Fruit fly (Drosophila melanogaster) whole organism, adult: ENCODE measurements around the gene CG12177.

ENCODE experiments used
- CG11617 ChIP-seq: fragments of 200-800 bp; sonication (Bioruptor generic); optimal IDR thresholded peaks from 2 replicates; lab custom pipeline; 2017; ENCODE audit warnings: mild to moderate bottlenecking, missing biosample characterization, missing genetic modification reagents, missing genetic modification characterization
- CG12768 ChIP-seq: fragments of 200-800 bp; sonication (Bioruptor generic); optimal IDR thresholded peaks from 2 replicates; lab custom pipeline; 2017; ENCODE audit warnings: missing biosample characterization, missing genetic modification characterization, mild to moderate bottlenecking, moderate library complexity, missing genetic modification reagents
- CG14711 ChIP-seq: fragments of 200-800 bp; sonication (Bioruptor generic); optimal IDR thresholded peaks from 2 replicates; lab custom pipeline; 2018; ENCODE audit warnings: missing biosample characterization, mild to moderate bottlenecking, missing genetic modification characterization, moderate library complexity
- CG1620 ChIP-seq: fragments of 200-800 bp; sonication (Bioruptor generic); optimal IDR thresholded peaks from 2 replicates; lab custom pipeline; 2016; ENCODE audit warnings: missing biosample characterization, missing genetic modification characterization
- CG33017 ChIP-seq: fragments of 200-800 bp; sonication (Bioruptor generic); optimal IDR thresholded peaks from 2 replicates; lab custom pipeline; 2018; ENCODE audit warnings: missing biosample characterization, mild to moderate bottlenecking, missing genetic modification characterization, moderate library complexity
- CG5204 ChIP-seq: fragments of 200-800 bp; sonication (Bioruptor generic); optimal IDR thresholded peaks from 2 replicates; lab custom pipeline; 2016; ENCODE audit warnings: missing biosample characterization, missing genetic modification characterization
- CG7045 ChIP-seq: fragments of 200-800 bp; sonication (Bioruptor generic); optimal IDR thresholded peaks from 2 replicates; lab custom pipeline; 2017; ENCODE audit warnings: missing biosample characterization, mild to moderate bottlenecking, missing genetic modification characterization
- CG7101 ChIP-seq: fragments of 200-800 bp; sonication (Bioruptor generic); optimal IDR thresholded peaks from 2 replicates; lab custom pipeline; 2018; ENCODE audit warnings: missing biosample characterization, mild to moderate bottlenecking, missing genetic modification characterization, moderate library complexity
- Clk ChIP-seq: fragments of 200-800 bp; sonication (Bioruptor generic); optimal IDR thresholded peaks from 2 replicates; lab custom pipeline; 2017; ENCODE audit warnings: missing biosample characterization, missing genetic modification characterization
- Crg-1 ChIP-seq: fragments of 200-800 bp; sonication (Bioruptor generic); optimal IDR thresholded peaks from 2 replicates; lab custom pipeline; 2016; ENCODE audit warnings: missing biosample characterization, missing genetic modification characterization
- Hr96 ChIP-seq: fragments of 200-800 bp; sonication (Bioruptor generic); optimal IDR thresholded peaks from 2 replicates; lab custom pipeline; 2016; ENCODE audit warnings: missing biosample characterization, missing genetic modification characterization
- Mnt ChIP-seq: fragments of 200-800 bp; sonication (Bioruptor generic); optimal IDR thresholded peaks from 2 replicates; lab custom pipeline; 2016; ENCODE audit warnings: missing biosample characterization, mild to moderate bottlenecking, missing genetic modification characterization
- bab1 ChIP-seq: fragments of 200-800 bp; sonication (Bioruptor generic); optimal IDR thresholded peaks from 3 replicates; lab custom pipeline; 2019; ENCODE audit warnings: missing biosample characterization, mild to moderate bottlenecking, missing genetic modification characterization, moderate library complexity
- cic ChIP-seq: fragments of 200-800 bp; sonication (Bioruptor generic); optimal IDR thresholded peaks from 2 replicates; lab custom pipeline; 2017; ENCODE audit warnings: missing biosample characterization, mild to moderate bottlenecking, missing genetic modification characterization, moderate library complexity
- cnc ChIP-seq, 2 experiments: fragments of >200 bp; optimal IDR thresholded peaks; 2 replicates each; lab custom pipeline; 2017
- kay ChIP-seq: fragments of 200-800 bp; sonication (Bioruptor generic); peaks from one replicate; lab custom pipeline; 2016; ENCODE audit warnings: missing biosample characterization, missing genetic modification characterization, borderline replicate concordance
- ovo ChIP-seq: fragments of 200-800 bp; sonication (Bioruptor generic); optimal IDR thresholded peaks from 2 replicates; lab custom pipeline; 2016; ENCODE audit warnings: missing biosample characterization, missing genetic modification characterization
- pad ChIP-seq: fragments of 200-800 bp; sonication (Bioruptor generic); optimal IDR thresholded peaks from 3 replicates; lab custom pipeline; 2017; ENCODE audit warnings: missing biosample characterization, missing genetic modification characterization, mild to moderate bottlenecking, moderate library complexity, missing genetic modification reagents
- tj ChIP-seq: fragments of 200-800 bp; sonication (Bioruptor generic); optimal IDR thresholded peaks from 3 replicates; lab custom pipeline; 2017; ENCODE audit warnings: missing biosample characterization, mild to moderate bottlenecking, missing genetic modification characterization, moderate library complexity
- toe ChIP-seq: fragments of 200-800 bp; sonication (Bioruptor generic); optimal IDR thresholded peaks from 2 replicates; lab custom pipeline; 2016; ENCODE audit warnings: missing biosample characterization, missing genetic modification characterization

Gene CG12177

dm6 chrX:13677970-13678490, 2.3 kb downstream of the CG12177 start:
- peak; percentile 16 for TF ChIP-seq cic (GFP tag; lab: Kevin White, UChicago)
- peak; percentile 49 for TF ChIP-seq Mnt (GFP tag; lab: Kevin White, UChicago)
- no peak for TF ChIP-seq CG7101
- no peak for TF ChIP-seq ovo

DNA sequence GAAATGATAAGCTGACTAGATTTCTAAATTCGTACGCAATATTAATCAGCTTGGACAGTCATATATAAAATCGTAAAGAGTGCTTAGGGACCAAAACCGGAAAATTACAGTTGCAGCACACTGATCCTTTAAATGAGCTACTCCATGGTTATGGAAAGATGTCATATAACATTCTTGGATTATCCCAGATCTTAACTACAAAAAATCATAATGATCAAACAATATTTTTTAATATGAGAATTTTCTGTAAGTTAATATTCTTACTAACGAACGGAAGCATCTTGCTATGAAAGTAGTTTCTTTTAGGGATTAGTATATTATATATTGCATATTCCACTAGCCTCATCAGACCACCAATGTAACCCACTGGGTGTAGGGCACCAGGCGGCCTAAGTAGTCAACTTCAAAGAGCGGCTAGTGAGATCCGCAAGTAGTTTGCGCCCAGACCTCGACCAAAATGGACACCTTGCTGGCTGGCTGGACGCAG, 3.8 kb downstream of the CG12177 start, which contains the start of gene CG11162:
Gene CG11162, plus strand, starts transcription at position 437 of the 487 bp plus-strand sequence.
- TF ChIP-seq CG7045 (GFP tag; lab: Kevin White, UChicago) (no peak), Hr96 (no peak), cnc (optimal IDR thresholded peaks at IDR 0.05; lab: Kevin White, UChicago) (no peak), kay (no peak), toe (GFP tag; lab: Kevin White, UChicago) (no peak), cic (GFP tag; lab: Kevin White, UChicago) (no peak), tj (no peak), pad (GFP tag; lab: Kevin White, UChicago) (peak; percentile 19), CG14711 (tag; lab: Kevin White, UChicago) (peak; percentile 27), Clk (no peak), CG1620 (no peak), Mnt (GFP tag; lab: Kevin White, UChicago) (no peak), bab1 (GFP tag; lab: Kevin White, UChicago) (no peak), CG33017 (tag; lab: Kevin White, UChicago) (no peak), ovo (no peak), CG11617 (GFP tag; lab: Kevin White, UChicago) (peak; percentile 8), CG7101 (peak; percentile 53), CG5204 (GFP tag; lab: Kevin White, UChicago) (no peak), Crg-1 (GFP tag; lab: Kevin White, UChicago) (no peak), CG12768 (no peak)

- no peak for TF ChIP-seq cic (GFP tag; lab: Kevin White, UChicago)
- TF ChIP-seq ovo, result no peak
- TF ChIP-seq toe (GFP tag; lab: Kevin White, UChicago), result no peak
- TF ChIP-seq CG5204 (GFP tag; lab: Kevin White, UChicago), result no peak
- no peak for TF ChIP-seq CG7045 (GFP tag; lab: Kevin White, UChicago)
- TF ChIP-seq Hr96, result no peak
- TF ChIP-seq tj, result no peak
- TF ChIP-seq Clk, result no peak
These were observed 9.9 kb downstream of the CG12177 start for dm6 chrX:13670329-13670847.

DNA sequence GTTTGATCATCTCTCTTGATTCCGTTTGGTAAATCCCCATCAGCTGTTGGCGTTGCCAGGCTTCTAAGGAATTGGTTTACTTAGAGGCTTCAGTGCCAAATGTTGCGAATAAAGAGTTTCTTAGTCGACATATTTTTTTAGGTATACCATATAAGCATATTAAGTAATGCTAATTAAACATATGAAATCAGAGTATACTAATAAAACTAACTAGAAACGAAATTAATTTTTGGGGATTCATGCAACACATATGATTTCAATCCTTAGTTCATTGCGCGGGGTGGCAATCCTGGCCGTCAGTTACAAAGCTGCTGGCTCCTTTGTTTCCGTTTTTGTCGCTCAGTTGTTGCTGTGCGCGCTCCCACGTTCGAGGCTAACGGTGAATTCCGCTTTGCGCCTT, 10.9 kb downstream of the CG12177 start, which contains the start of gene CG15760:
Gene CG15760, plus strand, starts transcription at position 334 of the 400 bp plus-strand sequence.
- TF ChIP-seq cic (GFP tag; lab: Kevin White, UChicago), result no peak
- no peak for TF ChIP-seq CG12768
- TF ChIP-seq CG7101, result peak; percentile 0
- no peak for TF ChIP-seq pad (GFP tag; lab: Kevin White, UChicago)
- no peak for TF ChIP-seq Hr96
- no peak for TF ChIP-seq CG33017 (tag; lab: Kevin White, UChicago)
- no peak for TF ChIP-seq bab1 (GFP tag; lab: Kevin White, UChicago)
- TF ChIP-seq kay, result no peak
- no peak for TF ChIP-seq Crg-1 (GFP tag; lab: Kevin White, UChicago)
- TF ChIP-seq CG7045 (GFP tag; lab: Kevin White, UChicago), result peak; percentile 2
- no peak for TF ChIP-seq CG11617 (GFP tag; lab: Kevin White, UChicago)
- peak; percentile 34 for TF ChIP-seq CG14711 (tag; lab: Kevin White, UChicago)

DNA sequence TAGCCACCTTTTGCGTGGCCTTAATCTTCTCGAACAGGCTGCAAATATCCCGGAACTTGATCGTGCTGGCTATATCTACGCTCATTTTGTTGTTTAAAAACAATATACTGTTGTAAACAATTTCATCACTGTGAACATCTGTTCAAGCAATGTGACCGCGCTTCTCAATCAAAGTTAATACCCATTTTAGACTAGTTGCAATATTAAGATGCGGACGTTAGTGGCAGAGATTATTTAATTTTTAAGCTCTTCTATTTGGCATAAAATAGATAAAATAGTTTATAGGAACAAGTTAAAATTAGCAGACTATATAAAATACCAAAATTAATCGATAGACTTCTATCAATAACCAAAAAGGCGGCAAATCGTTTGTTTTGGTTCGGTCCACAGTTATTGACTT, 12.6 kb downstream of the CG12177 start, which contains the start of the genes DNAlig4 and CG11164:
Gene DNAlig4, minus strand, starts transcription at position 156 of the 400 bp plus-strand sequence.
Gene CG11164, plus strand, starts transcription at position 359 of the 400 bp plus-strand sequence.
- TF ChIP-seq CG14711 (tag; lab: Kevin White, UChicago) (no peak), kay (peak; percentile 46)

DNA sequence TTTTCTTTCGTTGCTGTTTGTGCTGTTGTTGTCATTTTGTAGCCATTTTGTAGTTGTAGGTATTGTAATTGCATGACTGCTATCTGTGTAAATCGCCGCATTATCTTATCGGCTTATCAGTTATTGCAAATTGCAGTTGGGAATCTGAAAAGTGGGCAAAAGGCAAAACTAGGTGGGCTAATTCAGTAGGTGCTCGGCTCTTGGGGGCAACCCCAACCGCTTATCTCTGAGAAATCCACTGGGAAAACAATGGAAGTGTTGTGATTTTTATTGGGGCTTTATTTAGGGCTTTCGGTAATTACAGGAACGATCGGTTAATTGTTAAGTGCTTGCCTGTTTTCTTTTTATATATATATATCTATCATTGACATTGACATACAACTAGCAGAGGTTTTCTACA, 29.1 kb downstream of the CG12177 start:
- TF ChIP-seq bab1 (GFP tag; lab: Kevin White, UChicago), result no peak
- TF ChIP-seq CG33017 (tag; lab: Kevin White, UChicago), result no peak
- TF ChIP-seq Crg-1 (GFP tag; lab: Kevin White, UChicago), result no peak
- TF ChIP-seq toe (GFP tag; lab: Kevin White, UChicago), result no peak
- TF ChIP-seq pad (GFP tag; lab: Kevin White, UChicago), result peak; percentile 37
- no peak for TF ChIP-seq Clk
- TF ChIP-seq CG7045 (GFP tag; lab: Kevin White, UChicago), result no peak
- no peak for TF ChIP-seq CG5204 (GFP tag; lab: Kevin White, UChicago)
- peak; percentile 46 for TF ChIP-seq CG7101
- no peak for TF ChIP-seq CG12768
- TF ChIP-seq ovo, result no peak
- TF ChIP-seq CG1620, result no peak
- TF ChIP-seq cic (GFP tag; lab: Kevin White, UChicago), result peak; percentile 65
- TF ChIP-seq kay, result peak; percentile 7
- TF ChIP-seq CG11617 (GFP tag; lab: Kevin White, UChicago), result no peak
- no peak for TF ChIP-seq cnc (optimal IDR thresholded peaks at IDR 0.05; lab: Kevin White, UChicago)
- TF ChIP-seq Mnt (GFP tag; lab: Kevin White, UChicago), result peak; percentile 6
- TF ChIP-seq CG14711 (tag; lab: Kevin White, UChicago), result peak; percentile 4
- TF ChIP-seq Hr96, result no peak
- peak; percentile 4 for TF ChIP-seq tj

DNA sequence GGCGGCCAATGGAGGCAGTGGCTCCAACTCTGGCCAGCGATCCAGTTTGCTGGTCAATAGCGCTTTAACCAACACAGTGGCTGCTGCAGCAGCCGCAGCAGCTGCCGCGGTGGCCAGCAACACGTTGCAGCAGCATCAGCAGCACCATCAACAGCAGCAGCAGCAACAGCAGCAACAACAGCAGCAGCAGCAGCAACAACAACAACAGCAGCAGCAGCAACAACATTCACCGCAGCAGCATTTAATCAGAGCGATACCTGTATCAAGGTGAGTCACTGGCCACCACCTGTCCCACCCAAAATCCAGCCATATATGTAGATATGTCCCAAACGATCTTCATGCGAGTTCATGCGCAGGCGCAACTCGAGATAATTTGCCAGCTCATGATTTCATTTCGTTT, 30.5 kb downstream of the CG12177 start:
- TF ChIP-seq tj, result no peak
- no peak for TF ChIP-seq CG14711 (tag; lab: Kevin White, UChicago)
- TF ChIP-seq bab1 (GFP tag; lab: Kevin White, UChicago), result no peak
- TF ChIP-seq ovo, result no peak
- no peak for TF ChIP-seq Crg-1 (GFP tag; lab: Kevin White, UChicago)
- no peak for TF ChIP-seq Hr96
- TF ChIP-seq Clk, result no peak
- TF ChIP-seq Mnt (GFP tag; lab: Kevin White, UChicago), result no peak
- TF ChIP-seq CG11617 (GFP tag; lab: Kevin White, UChicago), result no peak
- TF ChIP-seq CG5204 (GFP tag; lab: Kevin White, UChicago), result no peak
- TF ChIP-seq cic (GFP tag; lab: Kevin White, UChicago), result no peak
- no peak for TF ChIP-seq pad (GFP tag; lab: Kevin White, UChicago)
- TF ChIP-seq CG7101, result no peak
- no peak for TF ChIP-seq CG1620
- no peak for TF ChIP-seq CG7045 (GFP tag; lab: Kevin White, UChicago)
